Fruit fly (Drosophila melanogaster): ENCODE results near the gene Hsp27.

The Hsp27 gene

DNA sequence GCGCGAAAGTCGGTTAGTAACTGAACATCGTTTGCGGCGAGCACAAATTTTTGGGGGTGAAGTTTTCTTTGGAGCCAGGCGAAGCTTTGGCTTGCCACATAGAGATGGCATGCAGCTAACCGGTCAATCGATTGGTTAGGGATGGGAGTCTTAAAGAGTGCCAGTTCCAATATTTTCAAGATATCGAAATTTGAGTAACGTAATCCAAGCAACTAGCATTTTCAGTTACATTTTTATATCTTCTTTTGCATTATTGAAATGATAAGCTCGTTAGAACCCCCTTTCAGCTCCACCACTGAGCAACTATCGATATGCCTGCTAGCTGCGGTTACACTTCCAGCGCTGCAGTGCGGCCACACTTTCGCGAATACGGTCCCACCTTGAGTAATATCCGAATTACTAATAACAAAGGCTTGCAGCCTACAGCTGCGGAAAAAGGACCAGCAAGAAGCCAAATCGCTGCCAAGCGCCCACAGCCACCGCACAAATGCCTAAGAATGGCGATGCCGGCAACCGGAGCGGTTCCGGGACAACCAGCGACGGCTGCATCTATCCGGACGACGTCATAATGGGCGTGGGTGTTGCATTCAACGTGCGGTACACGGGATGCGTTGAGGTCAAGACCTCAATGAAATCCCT is 42.9 kb downstream of the Hsp27 start, which contains the start of the genes Atat and Shc (continued):
- TF ChIP-seq zen2 (GFP tag; IDR thresholded peaks at IDR 0.05; ENCODE audit: partially characterized antibody), result peak; percentile 77; the same call in 2 of the 3 replicates
- peak; percentile 99 for TF ChIP-seq peb (GFP tag; IDR thresholded peaks at IDR 0.05)
- peak; percentile 99 for TF ChIP-seq Rx (GFP tag; IDR thresholded peaks at IDR 0.05)
- TF ChIP-seq CG13624 (GFP tag; optimal IDR thresholded peaks at IDR 0.05), result peak; percentile 100
- peak; percentile 97 for TF ChIP-seq gsb-n (tag; optimal IDR thresholded peaks at IDR 0.05)
- TF ChIP-seq CG8924 (tag; optimal IDR thresholded peaks at IDR 0.05), result peak; percentile 98
- peak; percentile 100 for TF ChIP-seq Abd-B (GFP tag; optimal IDR thresholded peaks at IDR 0.05)
- peak; percentile 97 for TF ChIP-seq oc (tag; optimal IDR thresholded peaks at IDR 0.05)
- TF ChIP-seq sc (optimal IDR thresholded peaks at IDR 0.05), result no peak
- peak; percentile 96 for TF ChIP-seq sc (GFP tag; optimal IDR thresholded peaks at IDR 0.05)
- TF ChIP-seq pita (GFP tag; optimal IDR thresholded peaks at IDR 0.05), result no peak
- peak; percentile 97 for TF ChIP-seq CG11723 (GFP tag; optimal IDR thresholded peaks at IDR 0.05)
- TF ChIP-seq CG13894 (tag; optimal IDR thresholded peaks at IDR 0.05), result peak; percentile 99
- TF ChIP-seq Gug (GFP tag; IDR thresholded peaks at IDR 0.05), result peak; percentile 100
- TF ChIP-seq CG15601 (tag; optimal IDR thresholded peaks at IDR 0.05), result peak; percentile 97
- TF ChIP-seq Nf-YA (GFP tag; IDR thresholded peaks at IDR 0.05), result peak; percentile 99
- peak; percentile 99 for TF ChIP-seq Max (GFP tag; optimal IDR thresholded peaks at IDR 0.05)
- TF ChIP-seq toy (GFP tag; IDR thresholded peaks at IDR 0.05), result peak; percentile 99
- no peak for TF ChIP-seq Kr (GFP tag; optimal IDR thresholded peaks at IDR 0.05)
- TF ChIP-seq CG12219 (GFP tag; optimal IDR thresholded peaks at IDR 0.05), result peak; percentile 94
- TF ChIP-seq zf30C (GFP tag; optimal IDR thresholded peaks at IDR 0.05), result peak; percentile 37
- TF ChIP-seq ind (GFP tag; optimal IDR thresholded peaks at IDR 0.05), result peak; percentile 100
- peak; percentile 98 for TF ChIP-seq PHDP (tag; optimal IDR thresholded peaks at IDR 0.05)
- TF ChIP-seq CG10366 (GFP tag; IDR thresholded peaks at IDR 0.05), result peak; percentile 100
- peak; percentile 100 for TF ChIP-seq Dbx (GFP tag; IDR thresholded peaks at IDR 0.05)
- TF ChIP-seq Ets97D (GFP tag; optimal IDR thresholded peaks at IDR 0.05), result peak; percentile 97
- peak; percentile 97 for TF ChIP-seq CG14710 (tag; optimal IDR thresholded peaks at IDR 0.05)
- peak; percentile 99 for TF ChIP-seq cas (GFP tag; IDR thresholded peaks at IDR 0.05)
- TF ChIP-seq Dfd (GFP tag; optimal IDR thresholded peaks at IDR 0.05), result peak in 1 of 2 experiments; percentile 87
- peak; percentile 97 for TF ChIP-seq her (GFP tag; optimal IDR thresholded peaks at IDR 0.05)
- peak; percentile 99 for TF ChIP-seq CG2199 (GFP tag; IDR thresholded peaks at IDR 0.05)
- peak; percentile 99 for TF ChIP-seq CG18599 (GFP tag; optimal IDR thresholded peaks at IDR 0.05)
- TF ChIP-seq D19A (tag; optimal IDR thresholded peaks at IDR 0.05), result peak; percentile 89
- TF ChIP-seq crc (GFP tag; optimal IDR thresholded peaks at IDR 0.05), result peak; percentile 98
- TF ChIP-seq Taf1 (GFP tag; IDR thresholded peaks at IDR 0.05), result peak; percentile 99
- TF ChIP-seq Fer3 (tag; optimal IDR thresholded peaks at IDR 0.05), result peak; percentile 99
- TF ChIP-seq scrt (GFP tag; optimal IDR thresholded peaks at IDR 0.05), result peak; percentile 94
- TF ChIP-seq exex (tag; optimal IDR thresholded peaks at IDR 0.05), result peak; percentile 91
- peak; percentile 99 for TF ChIP-seq CG34376 (GFP tag; optimal IDR thresholded peaks at IDR 0.05)
- TF ChIP-seq Hmr (GFP tag; optimal IDR thresholded peaks at IDR 0.05), result peak; percentile 99
- peak; percentile 99 for TF ChIP-seq CG5245 (GFP tag; optimal IDR thresholded peaks at IDR 0.05)
- TF ChIP-seq CG8089 (GFP tag; optimal IDR thresholded peaks at IDR 0.05), result peak; percentile 99
- peak; percentile 99 for TF ChIP-seq B-H1 (GFP tag; IDR thresholded peaks at IDR 0.05)
- TF ChIP-seq Myb (GFP tag; optimal IDR thresholded peaks at IDR 0.05), result peak; percentile 96
- TF ChIP-seq CG6272 (GFP tag; IDR thresholded peaks at IDR 0.05), result peak; percentile 100
- peak; percentile 99 for TF ChIP-seq ap (GFP tag; IDR thresholded peaks at IDR 0.05)
- peak; percentile 99 for TF ChIP-seq CG10959 (GFP tag; IDR thresholded peaks at IDR 0.05)
- peak; percentile 98 for TF ChIP-seq GATAe (GFP tag; conservative IDR thresholded peaks at IDR 0.05)
- TF ChIP-seq lov (optimal IDR thresholded peaks at IDR 0.05), result no peak
- peak; percentile 99 for TF ChIP-seq lov (GFP tag; IDR thresholded peaks at IDR 0.05)
- TF ChIP-seq CG9797 (GFP tag; optimal IDR thresholded peaks at IDR 0.05), result peak; percentile 100
